Fruit fly (Drosophila melanogaster): ENCODE measurements around the gene CG13367.

CG13367 gene

DNA sequence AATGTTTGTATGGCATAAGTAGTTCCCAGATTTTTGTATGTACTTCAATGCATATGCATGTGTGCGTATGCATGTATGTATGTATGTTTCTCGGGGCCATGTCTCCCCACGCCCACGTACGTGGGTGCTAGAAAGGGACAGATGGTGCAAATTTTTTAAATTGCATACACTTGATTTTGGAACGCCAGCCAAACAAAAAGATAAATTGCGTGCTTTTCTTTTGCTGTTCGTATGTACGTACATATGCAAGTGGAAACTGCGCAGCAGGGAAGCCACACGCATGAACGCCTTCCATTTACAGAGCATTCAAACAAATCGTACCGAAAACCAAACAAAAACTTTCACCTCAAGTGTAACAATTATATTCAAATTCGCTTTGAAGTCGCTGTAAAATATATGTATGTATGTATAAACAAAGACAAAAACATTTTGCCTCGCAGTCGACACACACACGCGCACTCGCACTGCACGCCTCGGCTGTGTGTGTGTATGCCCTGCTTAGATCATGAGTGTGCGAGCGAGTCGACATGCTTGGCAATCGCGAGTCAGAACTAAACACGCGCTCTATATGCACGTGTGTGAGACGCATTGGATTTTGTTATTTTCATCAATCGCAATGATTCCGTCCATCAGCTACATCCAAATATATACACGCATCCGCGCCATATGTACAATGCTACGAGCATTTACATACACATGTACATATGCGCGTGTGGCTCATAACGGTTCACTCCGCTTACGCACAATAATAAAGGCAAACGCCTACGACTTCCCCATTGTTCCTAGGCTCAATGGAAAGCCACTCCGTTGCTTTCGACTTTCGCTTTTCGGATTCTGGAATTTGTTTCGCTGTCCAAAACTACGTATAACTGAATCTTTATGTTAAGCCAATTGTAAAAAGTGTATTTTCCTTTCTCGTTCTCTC, 7.7 kb upstream of the CG13367 start:
- TF ChIP-seq Abd-B (GFP tag; optimal IDR thresholded peaks at IDR 0.05) (no peak), N (GFP tag; optimal IDR thresholded peaks at IDR 0.05) (peak; percentile 21), h (GFP tag; optimal IDR thresholded peaks at IDR 0.05) (peak; percentile 12), Dif (GFP tag; optimal IDR thresholded peaks at IDR 0.05; ENCODE audit: partially characterized antibody) (peak; percentile 23)

dm6 chrX:646395-647009, 1.9 kb downstream of the CG13367 start:
- TF ChIP-seq dsf (GFP tag; optimal IDR thresholded peaks at IDR 0.05; ENCODE audit: borderline replicate concordance) (no peak), woc (GFP tag; optimal IDR thresholded peaks at IDR 0.05) (no peak), foxo (GFP tag; optimal IDR thresholded peaks at IDR 0.05) (no peak), psq (GFP tag; optimal IDR thresholded peaks at IDR 0.05) (no peak), Dfd (GFP tag; optimal IDR thresholded peaks at IDR 0.05) (no peak), GATAd (GFP tag; optimal IDR thresholded peaks at IDR 0.05) (no peak), tai (GFP tag; optimal IDR thresholded peaks at IDR 0.05) (no peak), h (GFP tag; optimal IDR thresholded peaks at IDR 0.05) (no peak), Hr78 (GFP tag; optimal IDR thresholded peaks at IDR 0.05) (no peak)

DNA sequence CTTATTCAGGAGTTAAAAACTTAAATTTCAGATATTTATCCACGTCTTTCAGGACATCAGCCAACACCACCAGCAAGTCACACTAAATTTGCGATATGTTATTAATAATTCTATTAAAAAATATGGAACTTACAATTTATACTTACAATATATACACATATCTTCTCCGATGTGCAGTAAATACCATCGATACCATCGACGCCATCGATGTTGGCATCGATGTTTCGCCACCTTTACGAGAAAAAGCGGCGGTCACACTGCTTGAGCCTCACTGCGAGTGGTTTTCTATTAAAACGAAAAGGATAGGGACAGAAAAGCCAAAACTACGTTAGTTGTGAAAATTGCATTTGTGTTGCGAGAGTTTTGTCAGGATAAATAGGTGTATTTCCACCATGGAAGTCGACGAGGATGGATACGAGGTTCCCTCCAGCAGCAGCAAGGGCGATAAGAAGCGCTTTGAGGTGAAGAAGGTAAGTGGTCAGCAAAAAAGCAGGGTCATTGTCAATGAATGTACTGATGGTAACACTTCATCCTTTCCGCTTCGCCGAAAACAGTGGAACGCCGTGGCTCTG, 2.6 kb downstream of the CG13367 start, which contains the start of gene Roc1a:
Roc1a (plus strand) TSS at position 249 of the 572 bp plus-strand sequence.
- TF ChIP-seq rgr (GFP tag; optimal IDR thresholded peaks at IDR 0.05) = no peak
- no peak for TF ChIP-seq lola (GFP tag; optimal IDR thresholded peaks at IDR 0.05)
- no peak for TF ChIP-seq Jra (GFP tag; optimal IDR thresholded peaks at IDR 0.05)
- TF ChIP-seq Myc (optimal IDR thresholded peaks at IDR 0.05) = no peak
- peak in 1 of 2 experiments; percentile 39 for TF ChIP-seq foxo (GFP tag; optimal IDR thresholded peaks at IDR 0.05)
- TF ChIP-seq HLH106 (tag; optimal IDR thresholded peaks at IDR 0.05) = peak; percentile 34
- no peak for TF ChIP-seq tai (GFP tag; optimal IDR thresholded peaks at IDR 0.05)
- no peak for TF ChIP-seq OdsH (GFP tag; optimal IDR thresholded peaks at IDR 0.05)
- no peak for TF ChIP-seq CrebA (GFP tag; optimal IDR thresholded peaks at IDR 0.05; ENCODE audit: borderline replicate concordance)
- peak; percentile 21 for TF ChIP-seq psq (GFP tag; optimal IDR thresholded peaks at IDR 0.05)
- no peak for TF ChIP-seq usp (GFP tag; optimal IDR thresholded peaks at IDR 0.05)
- peak; percentile 11 for TF ChIP-seq Sp1 (GFP tag; optimal IDR thresholded peaks at IDR 0.05)
- no peak for TF ChIP-seq GATAd (GFP tag; optimal IDR thresholded peaks at IDR 0.05)
- no peak for TF ChIP-seq CG32264 (GFP tag; optimal IDR thresholded peaks at IDR 0.05)
- no peak for TF ChIP-seq CG9705 (GFP tag; optimal IDR thresholded peaks at IDR 0.05)
- no peak for TF ChIP-seq Dif (GFP tag; optimal IDR thresholded peaks at IDR 0.05; ENCODE audit: partially characterized antibody)
- no peak for TF ChIP-seq Rel (GFP tag; optimal IDR thresholded peaks at IDR 0.05)
- peak; percentile 33 for TF ChIP-seq Rel (tag; optimal IDR thresholded peaks at IDR 0.05)
- no peak for TF ChIP-seq brk (GFP tag; optimal IDR thresholded peaks at IDR 0.05)
- TF ChIP-seq Hr83 (GFP tag; optimal IDR thresholded peaks at IDR 0.05; ENCODE audit: poor library complexity, severe bottlenecking) = peak; percentile 10
- TF ChIP-seq Mio (GFP tag; optimal IDR thresholded peaks at IDR 0.05) = no peak
- TF ChIP-seq dl (GFP tag; optimal IDR thresholded peaks at IDR 0.05; ENCODE audit: insufficient read depth in 1 of 2, partially characterized antibody in 2 of 2) = no peak
- TF ChIP-seq dsf (GFP tag; optimal IDR thresholded peaks at IDR 0.05; ENCODE audit: borderline replicate concordance) = no peak
- TF ChIP-seq Abd-B (GFP tag; optimal IDR thresholded peaks at IDR 0.05) = no peak
- no peak for TF ChIP-seq N (GFP tag; optimal IDR thresholded peaks at IDR 0.05)
- TF ChIP-seq Dfd (GFP tag; optimal IDR thresholded peaks at IDR 0.05) = no peak
- TF ChIP-seq woc (GFP tag; optimal IDR thresholded peaks at IDR 0.05) = no peak
- TF ChIP-seq Vsx2 (GFP tag; optimal IDR thresholded peaks at IDR 0.05; ENCODE audit: partially characterized antibody) = no peak
- no peak for TF ChIP-seq pan (optimal IDR thresholded peaks at IDR 0.05)
- TF ChIP-seq h (GFP tag; optimal IDR thresholded peaks at IDR 0.05) = no peak

dm6 chrX:654221-654620, 9.7 kb downstream of the CG13367 start:
- TF ChIP-seq Dfd (GFP tag; optimal IDR thresholded peaks at IDR 0.05) = no peak
- TF ChIP-seq Hr78 (GFP tag; optimal IDR thresholded peaks at IDR 0.05) = no peak
- TF ChIP-seq Vsx2 (GFP tag; optimal IDR thresholded peaks at IDR 0.05; ENCODE audit: partially characterized antibody) = no peak
- TF ChIP-seq woc (GFP tag; optimal IDR thresholded peaks at IDR 0.05) = no peak
- TF ChIP-seq lola (GFP tag; optimal IDR thresholded peaks at IDR 0.05) = no peak
- no peak for TF ChIP-seq dmrt93B (GFP tag; optimal IDR thresholded peaks at IDR 0.05)

Measured in whole organism, wandering third instar larva.